Worm (Caenorhabditis elegans) whole organism, late embryonic: ENCODE results near the gene F53G2.3.

Source experiments
- ceh-14 ChIP-seq: sonication (generic microtip); optimal IDR thresholded peaks from 2 replicates; lab custom pipeline; 2016; ENCODE audit warnings: missing genotype, missing genetic modification characterization, missing compliant biosample characterization
- ceh-34 ChIP-seq: sonication (generic microtip); optimal IDR thresholded peaks from 2 replicates; lab custom pipeline; 2016; ENCODE audit warnings: mild to moderate bottlenecking, missing genetic modification characterization, missing compliant biosample characterization
- ceh-48 ChIP-seq: sonication (generic microtip); optimal IDR thresholded peaks from 2 replicates; lab custom pipeline; 2016; ENCODE audit warnings: missing genetic modification characterization, inconsistent platforms, missing compliant biosample characterization
- dve-1 ChIP-seq: sonication (generic microtip); optimal IDR thresholded peaks from 2 replicates; lab custom pipeline; 2017; ENCODE audit warnings: antibody characterized with exemption, mild to moderate bottlenecking, missing genetic modification characterization, missing compliant biosample characterization
- hlh-8 ChIP-seq: sonication (generic microtip); optimal IDR thresholded peaks from 2 replicates; lab custom pipeline; 2016; ENCODE audit warnings: missing genotype, missing genetic modification characterization, missing compliant biosample characterization
- lin-11 ChIP-seq: fragments of 200-800 bp; sonication (Bioruptor generic); optimal IDR thresholded peaks from 2 replicates; lab custom pipeline; 2018; ENCODE audit warnings: mild to moderate bottlenecking, missing genetic modification characterization, missing compliant biosample characterization
- mec-3 ChIP-seq: sonication (generic microtip); optimal IDR thresholded peaks from 2 replicates; lab custom pipeline; 2016; ENCODE audit warnings: borderline replicate concordance, missing genetic modification characterization, missing compliant biosample characterization
- nhr-11 ChIP-seq: fragments of 150-350 bp; optimal IDR thresholded peaks from 2 replicates; lab custom pipeline; 2014; ENCODE audit warnings: missing biosample characterization, missing genetic modification characterization
- pha-2 ChIP-seq: sonication (generic microtip); optimal IDR thresholded peaks from 2 replicates; lab custom pipeline; 2017; ENCODE audit warnings: mild to moderate bottlenecking, missing genetic modification characterization, missing compliant biosample characterization
- pha-4 ChIP-seq: fragments of 150-350 bp; optimal IDR thresholded peaks from 2 replicates; lab custom pipeline; 2018; ENCODE audit warnings: missing biosample characterization, missing genetic modification reagents, missing genetic modification characterization

ce11 chrII:2483507-2483906, 3.3 kb downstream of the F53G2.3 start, which contains the start of gene F53G2.13:
- TF ChIP-seq ceh-48 (tag; lab: Kevin White, UChicago) (no peak), nhr-11 (tag; lab: Kevin White, UChicago) (no peak), pha-2 (tag; lab: Kevin White, UChicago) (no peak), lin-11 (tag; lab: Kevin White, UChicago) (no peak), hlh-8 (no peak), ceh-14 (no peak), ceh-34 (tag; lab: Kevin White, UChicago) (no peak), pha-4 (no peak), dve-1 (tag; lab: Kevin White, UChicago) (no peak), mec-3 (tag; lab: Kevin White, UChicago) (no peak)
